Worm (Caenorhabditis elegans): ENCODE results near the gene nth-1.

The nth-1 gene

ce11 chrIII:4291216-4291691, 2.8 kb downstream of the nth-1 start, which contains the start of gene mcm-5 (continued):
- TF ChIP-seq snu-23 (GFP tag; optimal IDR thresholded peaks at IDR 0.05) (peak; percentile 65), fos-1 (tag; optimal IDR thresholded peaks at IDR 0.05) (no peak), unc-30 (tag; optimal IDR thresholded peaks at IDR 0.05) (no peak), unc-98 (GFP tag; IDR thresholded peaks at IDR 0.05) (no peak), lsy-2 (tag; optimal IDR thresholded peaks at IDR 0.05) (peak; percentile 54 to 75), nhr-76 (tag; optimal IDR thresholded peaks at IDR 0.05) (no peak), nhr-11 (tag; optimal IDR thresholded peaks at IDR 0.05) (no peak), unc-86 (tag; optimal IDR thresholded peaks at IDR 0.05) (no peak), mep-1 (tag; optimal IDR thresholded peaks at IDR 0.05) (peak; percentile 66), hpl-2 (GFP tag; optimal IDR thresholded peaks at IDR 0.05) (no peak), xbp-1 (tag; optimal IDR thresholded peaks at IDR 0.05) (peak; percentile 42), nhr-12 (tag; optimal IDR thresholded peaks at IDR 0.05) (no peak), mab-9 (GFP tag; IDR thresholded peaks at IDR 0.05) (no peak), blmp-1 (tag; optimal IDR thresholded peaks at IDR 0.05) (peak; percentile 52), ceh-90 (tag; optimal IDR thresholded peaks at IDR 0.05) (no peak), dsc-1 (tag; optimal IDR thresholded peaks at IDR 0.05) (no peak), mef-2 (tag; optimal IDR thresholded peaks at IDR 0.05) (no peak), F16B12.6 (tag; optimal IDR thresholded peaks at IDR 0.05) (peak; percentile 86)

DNA sequence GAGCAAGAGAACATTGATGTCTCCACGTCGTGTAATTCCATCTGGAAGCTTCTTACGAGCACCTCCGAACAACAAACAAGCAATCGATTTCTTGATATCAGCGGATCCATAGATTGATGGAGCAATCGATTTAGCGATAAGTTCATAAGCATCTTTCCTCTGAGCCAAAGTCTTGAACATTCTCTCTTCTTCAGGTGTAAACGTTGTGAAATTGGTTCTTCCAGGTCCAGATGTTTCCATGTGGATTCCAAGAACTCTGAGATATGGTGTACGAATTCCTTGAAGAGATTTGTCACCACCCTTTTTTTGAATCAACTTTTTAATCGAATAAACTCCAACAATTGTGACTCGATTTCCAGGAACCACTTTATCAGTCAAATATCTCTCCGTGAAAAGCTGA, 4.1 kb downstream of the nth-1 start:
- TF ChIP-seq efl-1 (optimal IDR thresholded peaks at IDR 0.05) (no peak), efl-1 (GFP tag; optimal IDR thresholded peaks at IDR 0.05 in 1 of 2) (peak in 1 of 2 experiments; percentile 30), pag-3 (tag; optimal IDR thresholded peaks at IDR 0.05; ENCODE audit: borderline replicate concordance, insufficient read depth) (no peak)

DNA sequence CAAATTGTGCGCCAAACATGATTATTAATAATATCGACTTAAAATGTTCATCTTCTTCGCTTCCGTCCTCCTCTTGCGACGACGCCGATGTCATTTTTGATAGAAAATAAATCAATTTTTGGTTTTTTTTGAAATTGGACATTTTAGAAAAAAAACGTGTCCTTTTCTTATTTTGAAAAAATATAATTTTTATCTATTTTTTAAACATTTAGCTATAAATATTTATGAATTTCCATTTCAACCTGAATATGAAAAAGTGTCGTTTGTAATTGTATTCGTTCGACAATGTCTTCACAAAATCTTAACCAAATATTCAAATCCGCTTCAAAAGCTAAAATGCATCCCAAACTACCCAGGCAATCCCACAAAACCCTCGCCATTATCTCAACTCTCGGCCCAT, 6.7 kb downstream of the nth-1 start, which contains the start of gene R10E4.3:
TSS of gene R10E4.3 (minus strand) at position 101 of the 400 bp plus-strand sequence.
- TF ChIP-seq skn-1 (tag; optimal IDR thresholded peaks at IDR 0.05) (no peak), efl-3 (GFP tag; optimal IDR thresholded peaks at IDR 0.05) (no peak), vab-15 (tag; optimal IDR thresholded peaks at IDR 0.05) (no peak), Y116A8C.19 (tag; optimal IDR thresholded peaks at IDR 0.05; ENCODE audit: borderline replicate concordance) (no peak), egl-27 (tag; optimal IDR thresholded peaks at IDR 0.05) (no peak), lir-3 (tag; optimal IDR thresholded peaks at IDR 0.05; ENCODE audit: poor library complexity) (no peak), C34B4.2 (tag; optimal IDR thresholded peaks at IDR 0.05) (no peak), efl-1 (optimal IDR thresholded peaks at IDR 0.05) (no peak), efl-1 (GFP tag; optimal IDR thresholded peaks at IDR 0.05 in 1 of 2) (no peak), nhr-71 (tag; optimal IDR thresholded peaks at IDR 0.05) (no peak)

DNA sequence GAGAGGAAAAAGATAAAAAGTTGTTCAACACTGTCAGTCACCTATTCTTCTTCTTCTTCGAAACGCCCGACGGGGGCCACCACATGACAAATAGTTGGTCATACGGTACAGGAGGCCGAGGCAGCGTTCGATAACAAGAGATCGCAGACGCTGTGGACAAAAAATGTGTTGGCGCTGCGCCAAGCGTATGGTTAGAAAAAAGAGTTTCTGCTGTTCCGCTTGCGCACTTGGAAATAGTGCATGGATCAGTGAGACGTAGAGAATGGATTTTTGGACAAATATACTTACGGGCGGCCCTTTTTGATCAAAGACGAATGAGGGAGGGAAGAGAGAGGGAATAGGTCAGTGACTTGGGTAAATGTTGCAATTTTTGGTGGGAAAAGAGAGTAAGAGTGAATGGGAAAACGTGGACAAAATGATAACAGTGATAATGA, 9.3 kb downstream of the nth-1 start:
- TF ChIP-seq unc-86 (tag; optimal IDR thresholded peaks at IDR 0.05) (no peak), zip-4 (GFP tag; optimal IDR thresholded peaks at IDR 0.05) (peak; percentile 39), aha-1 (tag; optimal IDR thresholded peaks at IDR 0.05) (no peak), lin-14 (GFP tag; optimal IDR thresholded peaks at IDR 0.05) (peak; percentile 98), mdl-1 (tag; optimal IDR thresholded peaks at IDR 0.05) (peak in 1 of 2 experiments; percentile 91), fos-1 (tag; optimal IDR thresholded peaks at IDR 0.05) (peak; percentile 30), rnt-1 (tag; optimal IDR thresholded peaks at IDR 0.05) (peak; percentile 57), ztf-4 (tag; optimal IDR thresholded peaks at IDR 0.05) (peak; percentile 68), ama-1 (optimal IDR thresholded peaks at IDR 0.05) (no peak), nhr-12 (tag; optimal IDR thresholded peaks at IDR 0.05) (no peak), fkh-10 (GFP tag; optimal IDR thresholded peaks at IDR 0.05) (no peak), aly-2 (tag; optimal IDR thresholded peaks at IDR 0.05) (peak; percentile 9), nhr-85 (tag) (peak; percentile 100), nhr-47 (tag; optimal IDR thresholded peaks at IDR 0.05) (peak; percentile 82), C16A3.4 (tag; optimal IDR thresholded peaks at IDR 0.05) (peak; percentile 63), grh-1 (GFP tag; IDR thresholded peaks at IDR 0.05) (peak; percentile 86), snu-23 (GFP tag; optimal IDR thresholded peaks at IDR 0.05) (peak; percentile 94), lir-3 (tag; optimal IDR thresholded peaks at IDR 0.05; ENCODE audit: poor library complexity) (peak; percentile 23), skn-1 (tag; optimal IDR thresholded peaks at IDR 0.05) (peak; percentile 75), lin-13 (GFP tag; optimal IDR thresholded peaks at IDR 0.05) (peak; percentile 31), lin-39 (tag; optimal IDR thresholded peaks at IDR 0.05) (no peak), Y116A8C.19 (tag; optimal IDR thresholded peaks at IDR 0.05; ENCODE audit: borderline replicate concordance) (no peak), mep-1 (tag; optimal IDR thresholded peaks at IDR 0.05) (peak; percentile 86), dpl-1 (GFP tag; optimal IDR thresholded peaks at IDR 0.05) (peak; percentile 51 to 59 (median 57)), pag-3 (tag; optimal IDR thresholded peaks at IDR 0.05; ENCODE audit: borderline replicate concordance, insufficient read depth) (no peak), efl-1 (optimal IDR thresholded peaks at IDR 0.05) (peak; percentile 60 to 62), efl-1 (GFP tag; optimal IDR thresholded peaks at IDR 0.05 in 1 of 2) (peak; percentile 29 to 97), ceh-88 (GFP tag; IDR thresholded peaks at IDR 0.05) (peak; percentile 58)

Data from whole organism, L1 larva.